Fruit fly (Drosophila melanogaster): Measurements from ENCODE around the gene Cpr65Aw.

Cpr65Aw gene

dm6 chr3L:6130944-6131343 is 11.3 kb downstream of the Cpr65Aw start, which contains the start of gene Lcp65Ag3:
Gene Lcp65Ag3, minus strand, starts transcription at chr3L:6130989.
- no peak for TF ChIP-seq Blimp-1 (GFP tag; optimal IDR thresholded peaks at IDR 0.05)
- no peak for TF ChIP-seq esn (GFP tag; optimal IDR thresholded peaks at IDR 0.05)
- TF ChIP-seq cyc (GFP tag; optimal IDR thresholded peaks at IDR 0.05), result no peak
- TF ChIP-seq CG6808 (GFP tag; optimal IDR thresholded peaks at IDR 0.05), result no peak
- TF ChIP-seq Hr38 (GFP tag; optimal IDR thresholded peaks at IDR 0.05), result no peak
- no peak for TF ChIP-seq fkh (GFP tag; optimal IDR thresholded peaks at IDR 0.05)
- no peak for TF ChIP-seq CG6163 (GFP tag; IDR thresholded peaks at IDR 0.05)
- no peak for TF ChIP-seq salr (GFP tag; optimal IDR thresholded peaks at IDR 0.05)
- no peak for TF ChIP-seq spab (GFP tag; optimal IDR thresholded peaks at IDR 0.05)
- TF ChIP-seq OdsH (GFP tag; optimal IDR thresholded peaks at IDR 0.05), result no peak
- no peak for TF ChIP-seq CG6276 (GFP tag; optimal IDR thresholded peaks at IDR 0.05)
- TF ChIP-seq Ets96B (tag; optimal IDR thresholded peaks at IDR 0.05), result no peak

dm6 chr3L:6129591-6129990 is 12.6 kb downstream of the Cpr65Aw start:
- no peak for TF ChIP-seq OdsH (GFP tag; optimal IDR thresholded peaks at IDR 0.05)
- no peak for TF ChIP-seq CG6163 (GFP tag; IDR thresholded peaks at IDR 0.05)
- TF ChIP-seq achi (GFP tag; optimal IDR thresholded peaks at IDR 0.05), result no peak
- TF ChIP-seq salr (GFP tag; optimal IDR thresholded peaks at IDR 0.05), result no peak
- TF ChIP-seq lz (GFP tag; optimal IDR thresholded peaks at IDR 0.05), result no peak
- TF ChIP-seq fd85E (GFP tag; optimal IDR thresholded peaks at IDR 0.05), result no peak
- TF ChIP-seq CG31627 (GFP tag; optimal IDR thresholded peaks at IDR 0.05), result no peak
- no peak for TF ChIP-seq Hr38 (GFP tag; optimal IDR thresholded peaks at IDR 0.05)
- TF ChIP-seq Eip78C (GFP tag), result no peak
- no peak for TF ChIP-seq acj6 (GFP tag; optimal IDR thresholded peaks at IDR 0.05)
- TF ChIP-seq topi (GFP tag; optimal IDR thresholded peaks at IDR 0.05), result no peak
- TF ChIP-seq CG10631 (GFP tag; optimal IDR thresholded peaks at IDR 0.05), result no peak

- TF ChIP-seq svp (GFP tag) (no peak), CG8319 (GFP tag; optimal IDR thresholded peaks at IDR 0.05) (no peak), CG6276 (GFP tag; optimal IDR thresholded peaks at IDR 0.05) (no peak), dsx (GFP tag; optimal IDR thresholded peaks at IDR 0.05; ENCODE audit: poor library complexity, severe bottlenecking) (no peak), CG8632 (GFP tag; optimal IDR thresholded peaks at IDR 0.05) (no peak), Blimp-1 (GFP tag; optimal IDR thresholded peaks at IDR 0.05) (no peak), dac (GFP tag; optimal IDR thresholded peaks at IDR 0.05) (no peak), CG3919 (GFP tag; optimal IDR thresholded peaks at IDR 0.05) (no peak), Sox14 (GFP tag; optimal IDR thresholded peaks at IDR 0.05) (no peak), CG9139 (GFP tag; optimal IDR thresholded peaks at IDR 0.05) (no peak), CG6163 (GFP tag; IDR thresholded peaks at IDR 0.05) (no peak), vri (GFP tag; optimal IDR thresholded peaks at IDR 0.05) (no peak), Ets21C (GFP tag; optimal IDR thresholded peaks at IDR 0.05) (no peak), achi (GFP tag; optimal IDR thresholded peaks at IDR 0.05) (no peak), CG4318 (GFP tag; optimal IDR thresholded peaks at IDR 0.05) (no peak), CG7368 (GFP tag; optimal IDR thresholded peaks at IDR 0.05) (no peak), CG10631 (GFP tag; optimal IDR thresholded peaks at IDR 0.05) (no peak), CG8119 (GFP tag; IDR thresholded peaks at IDR 0.05) (no peak), CG6808 (GFP tag; optimal IDR thresholded peaks at IDR 0.05) (no peak), cyc (GFP tag; optimal IDR thresholded peaks at IDR 0.05) (no peak)
Observed at dm6 chr3L:6125409-6125689, 16.9 kb downstream of the Cpr65Aw start.

dm6 chr3L:6124616-6125408 is 17.4 kb downstream of the Cpr65Aw start:
- TF ChIP-seq Sox14 (GFP tag; optimal IDR thresholded peaks at IDR 0.05) (no peak), CG6808 (GFP tag; optimal IDR thresholded peaks at IDR 0.05) (peak; percentile 10), CG7368 (GFP tag; optimal IDR thresholded peaks at IDR 0.05) (peak; percentile 29), Hr39 (GFP tag; optimal IDR thresholded peaks at IDR 0.05) (no peak), Eip75B (GFP tag; optimal IDR thresholded peaks at IDR 0.05) (peak; percentile 43), fd85E (GFP tag; optimal IDR thresholded peaks at IDR 0.05) (no peak), CG32006 (GFP tag; optimal IDR thresholded peaks at IDR 0.05) (no peak), CG11294 (GFP tag; IDR thresholded peaks at IDR 0.05) (no peak), Smox (GFP tag; optimal IDR thresholded peaks at IDR 0.05) (no peak), CG11762 (GFP tag; optimal IDR thresholded peaks at IDR 0.05; ENCODE audit: insufficient read depth) (no peak), CG11902 (GFP tag; optimal IDR thresholded peaks at IDR 0.05) (no peak), CG15336 (GFP tag; IDR thresholded peaks at IDR 0.05) (no peak), CG31627 (GFP tag; optimal IDR thresholded peaks at IDR 0.05) (no peak), svp (GFP tag) (peak; percentile 63), Gug (GFP tag; IDR thresholded peaks at IDR 0.05) (no peak), CG6276 (GFP tag; optimal IDR thresholded peaks at IDR 0.05) (no peak), CG6792 (GFP tag; optimal IDR thresholded peaks at IDR 0.05) (no peak), lz (GFP tag; optimal IDR thresholded peaks at IDR 0.05) (peak; percentile 43), CG9139 (GFP tag; optimal IDR thresholded peaks at IDR 0.05) (no peak), Met (GFP tag; optimal IDR thresholded peaks at IDR 0.05) (peak; percentile 11), Sox102F (GFP tag; optimal IDR thresholded peaks at IDR 0.05) (no peak), CG10631 (GFP tag; optimal IDR thresholded peaks at IDR 0.05) (no peak)
